Worm (Caenorhabditis elegans) whole organism, young adult: ENCODE results near the gene yif-1.

Experiments used
- Y79H2A.3 ChIP-seq: fragments of 200-800 bp; sonication (Bioruptor generic); conservative IDR thresholded peaks from 2 replicates; pipeline ENCODE4 v1.3.6; 2022; ENCODE audit warnings: missing genetic modification reagents, missing genetic modification characterization, missing compliant biosample characterization
- bed-2 ChIP-seq: fragments of 200-800 bp; sonication (Bioruptor generic); IDR thresholded peaks from 2 replicates; pipeline ENCODE4 v1.3.6; 2022; ENCODE audit warnings: missing genetic modification reagents, missing genetic modification characterization, missing compliant biosample characterization
- ceh-27 ChIP-seq: fragments of 200-800 bp; sonication (Bioruptor generic); optimal IDR thresholded peaks from 2 replicates; lab custom pipeline; 2018; ENCODE audit warnings: mild to moderate bottlenecking, missing genetic modification characterization, moderate library complexity, missing compliant biosample characterization
- ceh-79 ChIP-seq: sonication (generic microtip); optimal IDR thresholded peaks from 2 replicates; lab custom pipeline; 2017; ENCODE audit warnings: mild to moderate bottlenecking, missing genetic modification characterization, missing compliant biosample characterization

yif-1 gene

DNA sequence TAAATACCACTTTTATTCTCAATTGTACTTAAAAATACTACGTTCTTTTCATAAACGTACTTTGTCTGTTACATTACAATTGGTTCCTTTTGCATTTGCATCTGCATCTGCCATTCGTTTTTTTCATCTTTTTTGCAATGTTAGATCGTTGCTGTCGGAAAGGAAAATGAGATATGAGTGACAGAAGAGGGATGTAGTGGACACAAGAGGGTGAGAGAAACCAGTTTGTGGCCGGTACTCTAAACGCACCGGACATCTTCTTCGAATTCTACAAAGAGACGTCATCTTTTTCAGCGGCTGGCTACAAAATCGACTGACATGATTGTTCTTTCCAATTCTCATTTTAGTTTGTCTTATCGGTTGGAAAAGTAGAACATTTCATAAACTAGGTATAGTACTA, 52.0 kb downstream of the yif-1 start:
- TF ChIP-seq ceh-27, result peak; percentile 13
- no peak for TF ChIP-seq ceh-79 (tag; lab: Kevin White, UChicago)

DNA sequence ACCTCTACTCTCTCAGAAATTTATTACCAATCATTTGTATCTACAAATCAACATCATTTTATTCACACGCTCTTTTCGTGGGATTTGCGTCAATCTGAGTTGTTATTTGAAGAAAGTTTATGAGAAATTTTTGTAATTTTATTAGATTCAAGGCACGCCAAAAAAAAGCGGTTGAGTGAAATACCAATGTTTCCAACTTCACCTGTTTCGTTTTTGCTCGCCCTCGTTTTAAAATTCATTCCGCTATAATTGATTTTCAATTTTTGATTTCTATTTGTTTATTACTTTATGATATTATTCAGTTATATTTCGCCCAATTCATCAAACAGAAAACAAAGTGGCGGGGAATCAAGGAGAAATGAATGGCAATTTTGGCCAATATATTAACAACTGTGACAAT, 54.0 kb downstream of the yif-1 start, which contains the start of gene K08H10.10:
Gene K08H10.10, plus strand, starts transcription at position 301 of the 400 bp plus-strand sequence.
- TF ChIP-seq bed-2 (GFP tag; lab: Robert Waterston, UW) (no peak), Y79H2A.3 (GFP tag; lab: Robert Waterston, UW) (no peak)
